Worm (Caenorhabditis elegans) whole organism, late embryonic: Measurements from ENCODE around the gene nhr-30.

ENCODE experiments used
- ceh-22 ChIP-seq: sonication (generic microtip); optimal IDR thresholded peaks from 2 replicates; lab custom pipeline; 2017; ENCODE audit warnings: missing biosample characterization, missing genetic modification characterization
- fkh-6 ChIP-seq: sonication (generic microtip); optimal IDR thresholded peaks from 2 replicates; lab custom pipeline; 2016; ENCODE audit warnings: missing genetic modification characterization, missing compliant biosample characterization
- hlh-15 ChIP-seq: sonication (generic microtip); optimal IDR thresholded peaks from 2 replicates; lab custom pipeline; 2016; ENCODE audit warnings: missing genetic modification characterization, missing compliant biosample characterization
- hlh-30 ChIP-seq: sonication (generic microtip); optimal IDR thresholded peaks from 2 replicates; lab custom pipeline; 2017; ENCODE audit warnings: antibody characterized with exemption, missing genetic modification characterization, missing compliant biosample characterization; ENCODE audit not compliant: insufficient read depth
- nhr-11 ChIP-seq: fragments of 150-350 bp; optimal IDR thresholded peaks from 2 replicates; lab custom pipeline; 2014; ENCODE audit warnings: missing biosample characterization, missing genetic modification characterization
- pax-1 ChIP-seq: fragments of 150-350 bp; optimal IDR thresholded peaks from 2 replicates; lab custom pipeline; 2014; ENCODE audit warnings: missing biosample characterization, missing genetic modification characterization
- pha-2 ChIP-seq: sonication (generic microtip); optimal IDR thresholded peaks from 2 replicates; lab custom pipeline; 2017; ENCODE audit warnings: mild to moderate bottlenecking, missing genetic modification characterization, missing compliant biosample characterization
- pha-4 ChIP-seq: fragments of 150-350 bp; optimal IDR thresholded peaks from 2 replicates; lab custom pipeline; 2018; ENCODE audit warnings: missing biosample characterization, missing genetic modification reagents, missing genetic modification characterization
- pqm-1 ChIP-seq: sonication (generic microtip); optimal IDR thresholded peaks from 2 replicates; lab custom pipeline; 2016; ENCODE audit warnings: missing genetic modification characterization, missing compliant biosample characterization
- rnt-1 ChIP-seq: sonication (generic microtip); optimal IDR thresholded peaks from 2 replicates; lab custom pipeline; 2016; ENCODE audit warnings: missing genetic modification characterization, missing compliant biosample characterization
- unc-86 ChIP-seq: sonication (generic microtip); optimal IDR thresholded peaks from 2 replicates; lab custom pipeline; 2016; ENCODE audit warnings: missing genetic modification characterization, missing compliant biosample characterization
- zip-5 ChIP-seq: sonication (generic microtip); optimal IDR thresholded peaks from 2 replicates; lab custom pipeline; 2016; ENCODE audit warnings: missing genetic modification characterization, missing compliant biosample characterization

- TF ChIP-seq hlh-30 (tag; lab: Kevin White, UChicago) (no peak), unc-86 (tag; lab: Kevin White, UChicago) (no peak), pha-4 (no peak), zip-5 (tag; lab: Kevin White, UChicago) (no peak), nhr-11 (tag; lab: Kevin White, UChicago) (no peak), fkh-6 (tag; lab: Kevin White, UChicago) (no peak), ceh-22 (tag; lab: Kevin White, UChicago) (no peak), pax-1 (tag; lab: Kevin White, UChicago) (no peak), rnt-1 (tag; lab: Kevin White, UChicago) (no peak), pqm-1 (no peak), hlh-15 (tag; lab: Kevin White, UChicago) (no peak), pha-2 (no peak)
Measured at ce11 chrV:9054771-9055170, 9.8 kb downstream of the nhr-30 start, which contains the start of gene swm-1.
